Fruit fly (Drosophila melanogaster) whole organism, pupa: ENCODE data around the gene CG4565.

ENCODE experiments used
- CG10348 ChIP-seq: fragments of 200-800 bp; sonication (Bioruptor generic); IDR thresholded peaks from 2 replicates; pipeline ENCODE4 v1.3.6; 2022; ENCODE audit warnings: missing biosample characterization, missing genetic modification characterization
- CG12605 ChIP-seq: fragments of 200-800 bp; sonication (Bioruptor generic); IDR thresholded peaks from 2 replicates; pipeline ENCODE4 v1.3.6; 2022; ENCODE audit warnings: missing biosample characterization, missing genetic modification characterization
- CG4496 ChIP-seq: fragments of 200-800 bp; sonication (Bioruptor generic); IDR thresholded peaks from 3 replicates; pipeline ENCODE4 v1.3.6; 2022; ENCODE audit warnings: missing biosample characterization, missing genetic modification characterization
- CG9948 ChIP-seq: fragments of 200-800 bp; sonication (Bioruptor generic); optimal IDR thresholded peaks from 2 replicates; lab custom pipeline; 2018; ENCODE audit warnings: missing biosample characterization, mild to moderate bottlenecking, missing genetic modification characterization, moderate library complexity
- EcR ChIP-seq: fragments of 200-800 bp; sonication (Bioruptor generic); optimal IDR thresholded peaks from 3 replicates; lab custom pipeline; 2019; ENCODE audit warnings: missing biosample characterization, missing genetic modification characterization, mild to moderate bottlenecking, moderate library complexity, missing genetic modification reagents
- fd96Ca ChIP-seq: fragments of 200-800 bp; sonication (Bioruptor generic); IDR thresholded peaks from 3 replicates; pipeline ENCODE4 v1.3.6; 2022; ENCODE audit warnings: missing biosample characterization, missing genetic modification characterization

- no peak for TF ChIP-seq EcR (GFP tag; lab: Kevin White, UChicago)
- TF ChIP-seq CG4496 (GFP tag; lab: Robert Waterston, UW), result no peak
- no peak for TF ChIP-seq CG9948 (tag; lab: Kevin White, UChicago)
- no peak for TF ChIP-seq CG10348 (GFP tag; lab: Robert Waterston, UW)
- no peak; the same call in 2 of the 3 replicates for TF ChIP-seq fd96Ca (GFP tag; lab: Robert Waterston, UW)
- TF ChIP-seq CG12605 (GFP tag; lab: Robert Waterston, UW), result no peak
Measured at dm6 chr3R:10850636-10851035, 1.9 kb upstream of the CG4565 start.
